Worm (Caenorhabditis elegans): ENCODE data around the gene dpy-6.
"Not testable (repeated sequence)": the region's sequence is repeated elsewhere in the genome, so short reads cannot be mapped to it uniquely, and the experiment has no call there.

Gene dpy-6

DNA sequence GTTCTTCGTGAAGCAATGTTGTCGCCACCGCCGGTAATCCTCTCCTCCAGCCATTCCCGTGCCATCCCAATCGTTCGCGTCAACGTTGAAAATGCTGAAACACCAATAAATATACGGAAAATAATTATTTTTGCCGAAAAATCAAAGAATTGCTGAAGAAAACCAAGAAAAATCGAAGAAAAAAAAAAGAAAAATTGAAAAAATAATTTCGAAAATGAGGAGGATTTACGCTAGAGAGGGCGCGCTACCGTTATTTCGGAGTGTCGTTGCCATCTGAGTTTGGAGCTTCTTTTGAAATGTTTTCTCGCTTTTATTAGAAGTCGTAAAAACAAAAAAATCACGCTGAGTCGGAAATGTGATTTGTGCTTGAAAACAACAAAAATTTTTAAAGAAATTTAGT lies 44.7 kb downstream of the dpy-6 start, which contains the start of gene F08F1.9:
Gene F08F1.9, minus strand, starts transcription at position 101 of the 400 bp plus-strand sequence.
- not testable (repeated sequence) for TF ChIP-seq C08G9.2, tbx-2, tbx-7 (tag; optimal IDR thresholded peaks at IDR 0.05)

ce11 chrX:8408267-8408666 lies 47.2 kb downstream of the dpy-6 start, which contains the start of gene sulp-3:
sulp-3 (minus strand) TSS chrX:8408367.
- TF ChIP-seq ceh-14 (tag; optimal IDR thresholded peaks at IDR 0.05): no peak

DNA sequence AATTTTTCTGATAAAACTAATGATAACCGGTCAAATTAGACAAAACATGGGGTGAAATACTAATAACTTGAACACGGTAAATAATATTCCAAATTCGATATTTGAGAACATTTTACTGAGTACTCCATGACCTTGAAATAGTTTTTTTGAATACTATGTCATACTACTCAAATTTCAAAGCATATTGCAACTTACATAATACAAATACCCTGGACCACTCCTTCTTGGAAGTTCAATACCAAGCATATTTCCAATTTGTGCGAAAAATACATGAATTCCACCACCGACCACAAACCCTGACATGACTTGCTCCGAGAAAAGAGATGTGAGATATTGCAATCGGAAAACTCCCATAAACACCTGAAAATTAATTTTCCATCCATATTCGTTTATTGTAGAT lies 48.6 kb downstream of the dpy-6 start:
- TF ChIP-seq ets-4 (tag; optimal IDR thresholded peaks at IDR 0.05): no peak
- TF ChIP-seq F13H6.1 (tag; optimal IDR thresholded peaks at IDR 0.05): no peak
- TF ChIP-seq ref-2 (tag; optimal IDR thresholded peaks at IDR 0.05): no peak
- TF ChIP-seq syd-9 (tag; optimal IDR thresholded peaks at IDR 0.05): no peak
- TF ChIP-seq fkh-10 (GFP tag; optimal IDR thresholded peaks at IDR 0.05): no peak
- TF ChIP-seq mec-3 (tag; optimal IDR thresholded peaks at IDR 0.05; ENCODE audit: borderline replicate concordance): no peak
- no peak for TF ChIP-seq odd-2 (tag; optimal IDR thresholded peaks at IDR 0.05)
- no peak for TF ChIP-seq ceh-18 (tag; optimal IDR thresholded peaks at IDR 0.05)
- no peak for TF ChIP-seq lim-6 (tag; optimal IDR thresholded peaks at IDR 0.05)
- no peak for TF ChIP-seq nhr-11 (tag; optimal IDR thresholded peaks at IDR 0.05)
- TF ChIP-seq fax-1 (tag; optimal IDR thresholded peaks at IDR 0.05): no peak
- no peak for TF ChIP-seq ceh-22 (tag; optimal IDR thresholded peaks at IDR 0.05)
- no peak for TF ChIP-seq hlh-30 (tag; optimal IDR thresholded peaks at IDR 0.05; ENCODE audit: insufficient read depth)
- no peak for TF ChIP-seq hlh-13 (GFP tag; optimal IDR thresholded peaks at IDR 0.05)

DNA sequence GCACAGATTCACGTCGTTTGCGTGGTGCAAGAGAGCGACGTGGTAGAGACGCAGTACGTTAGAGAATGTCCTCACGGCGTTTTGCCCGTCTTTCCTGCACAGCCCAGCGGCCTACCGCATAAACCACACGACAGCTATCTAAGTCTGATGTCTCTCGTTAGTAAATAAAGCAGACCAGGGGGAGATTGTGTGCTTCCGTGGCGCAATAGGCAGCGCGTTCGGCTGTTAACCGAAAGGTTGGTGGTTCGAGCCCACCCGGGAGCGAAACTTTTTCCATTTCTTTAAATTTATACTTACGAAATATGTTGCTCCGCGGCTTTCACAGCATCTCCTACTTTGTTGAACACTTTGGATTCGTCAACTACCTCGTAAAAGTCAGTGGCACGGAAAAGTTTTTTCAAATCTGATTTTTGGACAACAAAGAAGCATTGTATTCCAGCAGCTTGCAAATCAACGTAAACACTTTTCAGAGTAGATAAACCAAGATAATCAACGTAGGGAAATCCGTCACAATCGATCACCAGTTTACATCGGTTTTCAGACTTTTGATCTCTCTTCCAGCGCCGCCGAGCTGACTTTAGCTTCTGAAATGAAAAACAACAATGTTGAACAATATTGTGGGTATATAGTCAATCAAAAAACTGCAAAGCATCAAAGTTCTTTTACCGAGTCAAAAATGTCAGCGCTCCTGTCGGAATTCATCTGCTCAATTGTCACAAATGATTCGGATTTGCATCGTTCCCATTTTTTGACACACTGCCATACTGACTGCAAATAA lies 50.9 kb downstream of the dpy-6 start:
- peak; percentile 87 for TF ChIP-seq unc-42 (tag; optimal IDR thresholded peaks at IDR 0.05)
- peak; percentile 94 for TF ChIP-seq F13H6.1 (tag; optimal IDR thresholded peaks at IDR 0.05)
- peak; percentile 95 for TF ChIP-seq fkh-6 (tag; optimal IDR thresholded peaks at IDR 0.05)
- TF ChIP-seq hlh-30 (tag; optimal IDR thresholded peaks at IDR 0.05; ENCODE audit: insufficient read depth): peak; percentile 78
- TF ChIP-seq fax-1 (tag; optimal IDR thresholded peaks at IDR 0.05): peak; percentile 90
- peak; percentile 98 for TF ChIP-seq rnt-1 (tag; optimal IDR thresholded peaks at IDR 0.05)
- peak; percentile 44 for TF ChIP-seq mec-3 (tag; optimal IDR thresholded peaks at IDR 0.05; ENCODE audit: borderline replicate concordance)
- peak; percentile 96 for TF ChIP-seq ceh-14 (tag; optimal IDR thresholded peaks at IDR 0.05)
- TF ChIP-seq lin-11 (tag; optimal IDR thresholded peaks at IDR 0.05): peak; percentile 88
- TF ChIP-seq nhr-11 (tag; optimal IDR thresholded peaks at IDR 0.05): no peak
- TF ChIP-seq ceh-2 (tag; optimal IDR thresholded peaks at IDR 0.05): peak; percentile 92
- peak; percentile 95 for TF ChIP-seq ceh-6 (GFP tag; optimal IDR thresholded peaks at IDR 0.05)
- TF ChIP-seq unc-3 (GFP tag; conservative IDR thresholded peaks at IDR 0.05): peak; percentile 96
- TF ChIP-seq unc-3 (tag; optimal IDR thresholded peaks at IDR 0.05): peak; percentile 90
- peak; percentile 97 for TF ChIP-seq elt-2 (tag; optimal IDR thresholded peaks at IDR 0.05)
- peak; percentile 95 for TF ChIP-seq sdc-2 (tag; optimal IDR thresholded peaks at IDR 0.05)
- peak; percentile 94 for TF ChIP-seq Y22D7AL.16 (tag; optimal IDR thresholded peaks at IDR 0.05)
- TF ChIP-seq elt-4 (tag; optimal IDR thresholded peaks at IDR 0.05): peak; percentile 74
- peak; percentile 95 for TF ChIP-seq unc-55 (GFP tag; optimal IDR thresholded peaks at IDR 0.05)
- peak; percentile 91 for TF ChIP-seq npax-4 (tag; optimal IDR thresholded peaks at IDR 0.05)
- TF ChIP-seq C08G9.2 (tag; optimal IDR thresholded peaks at IDR 0.05): peak; percentile 84
- TF ChIP-seq odd-2 (tag; optimal IDR thresholded peaks at IDR 0.05): peak; percentile 76
- peak; percentile 92 for TF ChIP-seq ceh-9 (tag; optimal IDR thresholded peaks at IDR 0.05)
- TF ChIP-seq ceh-24 (tag; optimal IDR thresholded peaks at IDR 0.05): peak; percentile 78
- TF ChIP-seq ceh-19 (GFP tag; optimal IDR thresholded peaks at IDR 0.05): peak; percentile 97
- peak; percentile 95 for TF ChIP-seq ceh-31 (tag; optimal IDR thresholded peaks at IDR 0.05)
- TF ChIP-seq ceh-48 (tag; optimal IDR thresholded peaks at IDR 0.05): peak; percentile 87
- TF ChIP-seq pha-4 (tag; optimal IDR thresholded peaks at IDR 0.05): no peak
- TF ChIP-seq K09A11.1 (tag; optimal IDR thresholded peaks at IDR 0.05; ENCODE audit: insufficient read depth): peak; percentile 95
- peak; percentile 98 for TF ChIP-seq ceh-34 (tag; optimal IDR thresholded peaks at IDR 0.05)
- peak; percentile 94 for TF ChIP-seq hlh-6 (tag; optimal IDR thresholded peaks at IDR 0.05)
- TF ChIP-seq ahr-1 (tag; optimal IDR thresholded peaks at IDR 0.05): peak; percentile 93
- TF ChIP-seq che-1 (tag; optimal IDR thresholded peaks at IDR 0.05): peak; percentile 93
- TF ChIP-seq T23F11.4 (GFP tag; optimal IDR thresholded peaks at IDR 0.05): peak; percentile 96
- TF ChIP-seq ets-4 (tag; optimal IDR thresholded peaks at IDR 0.05): peak; percentile 87
